Worm (Caenorhabditis elegans) whole organism, L4/young adult: ENCODE data around the gene twk-49.

Source experiments
- W03F9.2 ChIP-seq: fragments of 150-350 bp; optimal IDR thresholded peaks from 2 replicates; lab custom pipeline; 2014; ENCODE audit warnings: missing biosample characterization, missing genetic modification characterization
- dao-5 ChIP-seq: sonication (generic microtip); optimal IDR thresholded peaks from 2 replicates; lab custom pipeline; 2016; ENCODE audit warnings: missing genotype, missing genetic modification characterization, moderate library complexity, missing compliant biosample characterization
- him-1 ChIP-seq: sonication (generic microtip); optimal IDR thresholded peaks from 2 replicates; lab custom pipeline; 2016; ENCODE audit warnings: missing genotype, missing genetic modification reagents, missing genetic modification characterization, missing compliant biosample characterization

Gene twk-49

ce11 chrII:6513357-6513756, 14.4 kb upstream of the twk-49 start:
- TF ChIP-seq W03F9.2 (tag; lab: Kevin White, UChicago) (no peak), him-1 (no peak), dao-5 (no peak)

ce11 chrII:6502826-6503225, 3.9 kb upstream of the twk-49 start, which contains the start of gene R05G9.1:
R05G9.1 (plus strand) TSS chrII:6503168.
- TF ChIP-seq W03F9.2 (tag; lab: Kevin White, UChicago) (no peak), dao-5 (no peak), him-1 (no peak)

DNA sequence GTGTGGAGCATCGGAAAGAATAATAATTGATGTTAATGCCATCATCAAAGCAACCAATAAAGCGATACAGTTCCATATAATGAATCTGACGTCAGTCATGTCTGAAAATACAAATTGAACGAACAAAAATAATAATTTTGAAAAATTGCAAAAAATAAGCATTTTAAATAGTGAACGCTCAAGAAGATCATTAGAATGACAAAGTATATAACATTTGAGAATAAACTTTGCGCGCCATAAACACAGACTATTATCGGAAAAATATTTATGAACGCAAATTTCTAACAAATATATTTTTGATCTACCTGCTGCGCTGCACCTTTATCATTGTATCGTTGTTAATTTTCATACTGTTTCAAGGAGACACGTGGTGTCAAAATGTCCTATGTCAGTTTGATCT, 2.5 kb upstream of the twk-49 start, which contains the start of gene R05G9.3:
TSS of gene R05G9.3 (minus strand) at position 101 of the 400 bp plus-strand sequence.
- TF ChIP-seq dao-5 = no peak
- TF ChIP-seq him-1 = no peak
- no peak for TF ChIP-seq W03F9.2 (tag; lab: Kevin White, UChicago)

- TF ChIP-seq him-1 = no peak
Measured at ce11 chrII:6500161-6500560, 1.2 kb upstream of the twk-49 start, which contains the start of gene R05G9.5. R05G9.5 (minus strand) TSS chrII:6500261.

ce11 chrII:6498609-6499008, 358 bp downstream of the twk-49 start:
- TF ChIP-seq dao-5 (no peak), W03F9.2 (tag; lab: Kevin White, UChicago) (no peak), him-1 (no peak)

ce11 chrII:6497137-6497536, 1.8 kb downstream of the twk-49 start:
- TF ChIP-seq dao-5 (no peak), him-1 (no peak), W03F9.2 (tag; lab: Kevin White, UChicago) (no peak)

DNA sequence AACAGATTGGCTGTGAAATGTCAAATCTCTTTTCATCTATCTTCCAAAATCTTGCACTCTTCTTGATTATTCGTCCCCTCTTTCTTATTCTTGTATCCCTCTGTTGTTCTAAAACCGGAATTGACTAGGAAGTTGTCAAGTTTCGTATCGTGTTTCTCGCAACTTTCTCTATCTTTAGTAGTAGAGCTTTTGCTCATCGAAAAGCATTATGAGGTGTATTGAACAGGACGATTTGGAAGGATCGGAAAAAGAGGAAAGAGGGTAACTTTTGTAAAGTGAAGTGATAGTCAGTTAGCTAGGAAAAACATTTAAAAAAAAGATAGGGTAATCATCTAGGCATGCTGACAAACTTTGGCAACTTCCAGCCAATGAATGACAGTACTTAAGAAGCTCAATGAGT, 2.5 kb downstream of the twk-49 start:
- TF ChIP-seq W03F9.2 (tag; lab: Kevin White, UChicago) (no peak), dao-5 (no peak), him-1 (no peak)

- no peak for TF ChIP-seq W03F9.2 (tag; lab: Kevin White, UChicago)
- no peak for TF ChIP-seq dao-5
- TF ChIP-seq him-1 = no peak
Measured at ce11 chrII:6493709-6494326, 5.1 kb downstream of the twk-49 start.

DNA sequence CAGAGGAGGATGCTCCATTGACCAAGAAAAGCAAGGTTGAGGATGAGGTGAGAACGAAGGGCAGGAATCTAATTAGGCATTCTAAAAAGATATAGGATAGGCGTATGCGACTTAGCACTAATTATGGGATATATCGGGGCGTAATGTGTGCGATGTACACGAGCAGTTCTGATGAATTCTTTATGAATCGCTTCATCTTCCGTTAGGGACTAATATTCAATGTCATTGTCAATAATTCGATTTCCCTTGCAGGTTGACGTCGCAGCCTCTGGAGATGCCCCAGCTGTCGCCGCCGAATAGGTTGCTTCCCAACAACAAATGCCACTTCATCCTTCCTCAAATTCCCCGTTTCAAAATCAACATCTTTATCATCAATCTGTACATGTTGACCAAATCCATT, 5.8 kb downstream of the twk-49 start:
- TF ChIP-seq him-1 (no peak), W03F9.2 (tag; lab: Kevin White, UChicago) (no peak), dao-5 (no peak)

DNA sequence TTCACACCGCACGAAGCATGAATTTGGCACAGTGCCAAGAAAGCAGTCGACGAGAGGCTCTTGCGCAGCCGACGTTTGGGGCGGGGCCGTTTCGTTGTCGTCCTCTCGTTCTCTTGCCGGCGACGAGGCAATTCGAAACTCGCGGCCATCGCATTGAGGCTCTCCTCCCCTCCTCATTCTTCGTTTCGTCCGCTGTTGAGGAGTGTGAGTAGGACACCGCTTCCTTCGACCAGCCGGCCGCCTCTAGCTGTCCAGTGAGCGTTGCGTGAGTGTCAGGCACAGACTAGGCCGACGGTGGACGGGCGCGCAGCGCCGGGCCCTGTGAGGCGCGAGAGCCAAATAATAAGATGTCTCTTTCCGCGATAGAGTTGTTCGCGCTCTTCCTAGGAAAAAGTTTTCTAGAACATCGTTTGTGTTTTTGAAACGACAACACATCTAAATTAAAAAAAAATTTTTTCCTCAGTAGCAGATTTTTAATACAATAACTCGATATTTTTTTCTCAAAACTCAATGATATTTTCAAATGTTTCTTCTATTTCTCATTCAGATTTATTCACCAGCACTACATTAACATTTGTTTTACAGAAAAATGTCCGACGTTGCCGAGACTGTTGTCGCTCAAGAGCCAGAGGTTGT, 7.0 kb downstream of the twk-49 start, which contains the start of the genes T28D9.11 and T28D9.1:
TSS of gene T28D9.11 (minus strand) at position 177 of the 636 bp plus-strand sequence.
TSS of gene T28D9.1 (plus strand) at position 586 of the 636 bp plus-strand sequence.
- TF ChIP-seq dao-5 = no peak
- peak; percentile 63 for TF ChIP-seq him-1

ce11 chrII:6491187-6491586, 7.8 kb downstream of the twk-49 start:
- TF ChIP-seq him-1 = no peak
- no peak for TF ChIP-seq W03F9.2 (tag; lab: Kevin White, UChicago)
- no peak for TF ChIP-seq dao-5

DNA sequence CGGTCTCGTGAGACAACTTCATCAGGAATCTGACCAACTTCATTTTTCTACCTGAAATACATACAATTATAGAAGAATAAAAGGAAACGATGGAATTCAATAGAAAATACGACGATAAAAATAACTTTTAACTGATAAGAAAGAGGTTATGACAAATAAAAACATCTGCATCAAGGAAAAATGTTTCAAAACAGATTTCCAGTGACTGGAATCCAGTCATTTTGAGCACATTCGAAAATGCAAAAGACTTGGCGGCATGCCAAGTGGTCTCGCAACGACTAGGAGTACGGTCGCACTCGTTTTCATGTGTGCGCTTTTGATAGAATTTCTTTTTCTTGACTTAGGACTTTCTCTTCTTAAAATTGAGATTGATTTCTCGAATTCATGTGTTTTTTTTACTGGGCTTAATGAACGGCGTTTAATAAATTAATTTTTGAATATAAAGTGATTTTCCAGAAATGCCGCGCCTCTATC, 9.2 kb downstream of the twk-49 start, which contains the start of the genes snr-3 and rsp-5:
TSS of gene snr-3 (minus strand) at position 51 of the 474 bp plus-strand sequence.
TSS of gene rsp-5 (plus strand) at position 455 of the 474 bp plus-strand sequence.
- TF ChIP-seq W03F9.2 (tag; lab: Kevin White, UChicago) (peak; percentile 70), him-1 (peak; percentile 7), dao-5 (no peak)

- TF ChIP-seq dao-5 = no peak
- no peak for TF ChIP-seq W03F9.2 (tag; lab: Kevin White, UChicago)
- no peak for TF ChIP-seq him-1
Measured at ce11 chrII:6486344-6486743, 12.6 kb downstream of the twk-49 start.

DNA sequence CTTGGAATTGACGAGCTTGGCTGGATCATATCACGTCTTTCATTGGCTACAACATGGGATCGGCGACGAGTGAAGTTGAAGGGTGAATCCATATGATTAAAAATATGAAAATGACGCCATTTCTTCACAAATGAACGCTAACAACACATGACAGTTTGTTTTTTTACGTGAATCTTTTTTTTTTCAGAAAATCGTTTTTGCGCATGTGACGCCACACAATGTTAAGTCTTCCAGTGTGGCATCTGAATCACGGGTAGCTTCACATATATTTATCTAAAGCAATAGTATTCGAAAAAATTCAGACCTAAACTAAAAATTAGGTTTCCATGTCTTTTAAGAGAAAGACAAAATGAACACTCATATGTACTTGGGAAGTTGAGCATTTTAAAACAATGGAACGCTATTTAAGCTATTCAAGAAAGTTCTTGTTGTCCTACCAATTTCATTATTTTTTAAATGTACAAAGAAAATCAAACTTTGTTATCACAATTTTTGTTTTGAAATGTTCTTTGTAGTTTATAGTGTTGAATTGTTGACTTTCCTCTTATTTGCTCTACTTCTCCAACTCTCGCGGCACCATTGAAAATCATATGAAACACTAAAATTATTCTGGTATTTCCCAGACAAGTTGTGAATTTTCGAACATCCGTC, 14.0 kb downstream of the twk-49 start, which contains the start of the genes lido-16 and plpp-1.2:
TSS of gene lido-16 (minus strand) at position 101 of the 651 bp plus-strand sequence.
TSS of gene plpp-1.2 (plus strand) at position 601 of the 651 bp plus-strand sequence.
- TF ChIP-seq him-1 = no peak
- TF ChIP-seq W03F9.2 (tag; lab: Kevin White, UChicago) = no peak
- no peak for TF ChIP-seq dao-5
